Worm (Caenorhabditis elegans) whole organism, L4 larva: ENCODE data around the gene atgl-1.
A peak's percentile ranks its signal among the peaks of the same experiment; 100 is the strongest.

Experiments used
- F10B5.3 ChIP-seq: sonication (generic microtip); optimal IDR thresholded peaks from 2 replicates; lab custom pipeline; 2016; ENCODE audit warnings: mild to moderate bottlenecking, missing genetic modification characterization, missing compliant biosample characterization
- F26F4.8 ChIP-seq: fragments of 200-800 bp; sonication (Bioruptor generic); conservative IDR thresholded peaks from 2 replicates; pipeline ENCODE4 v1.3.6; 2022; ENCODE audit warnings: missing genetic modification characterization, missing compliant biosample characterization
- T20F7.1 ChIP-seq: fragments of 200-800 bp; sonication (Bioruptor generic); optimal IDR thresholded peaks from 2 replicates; lab custom pipeline; 2018; ENCODE audit warnings: mild to moderate bottlenecking, missing genetic modification characterization, missing compliant biosample characterization
- T26A8.4 ChIP-seq: fragments of 200-800 bp; sonication (Bioruptor generic); IDR thresholded peaks from 2 replicates; pipeline ENCODE4 v1.3.6; 2022; ENCODE audit warnings: missing genetic modification characterization, missing compliant biosample characterization
- Y5F2A.4 ChIP-seq: fragments of 200-800 bp; sonication (Bioruptor generic); optimal IDR thresholded peaks from 2 replicates; lab custom pipeline; 2018; ENCODE audit warnings: mild to moderate bottlenecking, missing genetic modification characterization, missing compliant biosample characterization
- attf-4 ChIP-seq: sonication (generic microtip); optimal IDR thresholded peaks from 3 replicates; lab custom pipeline; 2017; ENCODE audit warnings: missing biosample characterization, missing genetic modification characterization
- ceh-32 ChIP-seq: sonication (generic microtip); optimal IDR thresholded peaks from 2 replicates; lab custom pipeline; 2016; ENCODE audit warnings: mild to moderate bottlenecking, missing genetic modification characterization, missing compliant biosample characterization; ENCODE audit not compliant: poor library complexity
- ceh-44 ChIP-seq: fragments of 200-800 bp; sonication (Bioruptor generic); IDR thresholded peaks from 2 replicates; pipeline ENCODE4 v1.3.6; 2022; ENCODE audit warnings: missing genetic modification reagents, missing genetic modification characterization, missing compliant biosample characterization
- ceh-62 ChIP-seq: sonication (generic microtip); optimal IDR thresholded peaks from 2 replicates; lab custom pipeline; 2017; ENCODE audit warnings: missing biosample characterization, missing genetic modification characterization
- ces-1 ChIP-seq: fragments of 150-350 bp; sonication (generic microtip); optimal IDR thresholded peaks from 4 replicates; lab custom pipeline; 2014; ENCODE audit warnings: missing biosample characterization, missing genetic modification reagents, missing genetic modification characterization
- daf-16 ChIP-seq, 3 experiments: sonication (generic microtip); optimal IDR thresholded peaks; 2 replicates each; lab custom pipeline; 2016 to 2017; ENCODE audit warnings: missing genetic modification characterization in 3 of 3, missing genetic modification reagents in 3 of 3, mild to moderate bottlenecking in 2 of 3, missing compliant biosample characterization in 2 of 3, missing biosample characterization in 1 of 3, moderate library complexity in 1 of 3
- daf-19 ChIP-seq: fragments of 200-800 bp; sonication (Bioruptor generic); conservative IDR thresholded peaks from 2 replicates; pipeline ENCODE4 v1.3.6; 2022; ENCODE audit warnings: missing genetic modification characterization, missing compliant biosample characterization
- daf-8 ChIP-seq: fragments of 200-800 bp; sonication (Bioruptor generic); IDR thresholded peaks from 2 replicates; pipeline ENCODE4 v1.3.6; 2022; ENCODE audit warnings: missing genetic modification characterization, missing compliant biosample characterization
- dmd-6 ChIP-seq: fragments of 200-800 bp; sonication (Bioruptor generic); IDR thresholded peaks from 2 replicates; pipeline ENCODE4 v1.3.6; 2022; ENCODE audit warnings: missing genetic modification reagents, missing genetic modification characterization, missing compliant biosample characterization
- dve-1 ChIP-seq: sonication (generic microtip); optimal IDR thresholded peaks from 2 replicates; lab custom pipeline; 2017; ENCODE audit warnings: antibody characterized with exemption, mild to moderate bottlenecking, missing genetic modification characterization, missing compliant biosample characterization; ENCODE audit not compliant: insufficient read depth
- hif-1 ChIP-seq, 2 experiments: sonication (generic microtip); optimal IDR thresholded peaks; 2 replicates each; lab custom pipeline; 2016 to 2017; ENCODE audit warnings: missing compliant biosample characterization in 2 of 2, missing genetic modification characterization in 2 of 2, missing genetic modification reagents in 2 of 2, missing genotype in 2 of 2, mild to moderate bottlenecking in 1 of 2
- hlh-11 ChIP-seq: fragments of 200-800 bp; sonication (Bioruptor generic); optimal IDR thresholded peaks from 2 replicates; lab custom pipeline; 2018; ENCODE audit warnings: mild to moderate bottlenecking, missing genetic modification characterization, missing compliant biosample characterization
- hlh-30 ChIP-seq: sonication (generic microtip); optimal IDR thresholded peaks from 2 replicates; lab custom pipeline; 2017; ENCODE audit warnings: antibody characterized with exemption, mild to moderate bottlenecking, missing genetic modification characterization, missing compliant biosample characterization; ENCODE audit not compliant: insufficient read depth
- hmg-1.1 ChIP-seq: fragments of 200-800 bp; sonication (Bioruptor generic); IDR thresholded peaks from 2 replicates; pipeline ENCODE4 v1.3.6; 2022; ENCODE audit warnings: missing genetic modification reagents, missing genetic modification characterization, missing compliant biosample characterization
- lim-7 ChIP-seq: fragments of 200-800 bp; sonication (Bioruptor generic); IDR thresholded peaks from 2 replicates; pipeline ENCODE4 v1.3.6; 2022; ENCODE audit warnings: missing genetic modification characterization, missing compliant biosample characterization
- lin-1 ChIP-seq: fragments of 200-800 bp; sonication (Bioruptor generic); IDR thresholded peaks from 2 replicates; pipeline ENCODE4 v1.3.6; 2022; ENCODE audit warnings: missing genetic modification reagents, missing genetic modification characterization, missing compliant biosample characterization
- madf-5 ChIP-seq, 2 experiments: fragments of 200-800 bp; sonication (Bioruptor generic); IDR thresholded peaks; 2 replicates each; pipeline ENCODE4 v1.3.6; 2022; ENCODE audit warnings: missing compliant biosample characterization in 2 of 2, missing genetic modification characterization in 2 of 2
- mdl-1 ChIP-seq, 2 experiments: fragments of 150-350 bp in 1 of 2; sonication (generic microtip) in 1 of 2; optimal IDR thresholded peaks; 2 replicates each; lab custom pipeline; 2014 to 2017; ENCODE audit warnings: missing biosample characterization in 2 of 2, missing genetic modification characterization in 2 of 2
- mdt-29 ChIP-seq: fragments of 200-800 bp; sonication (Bioruptor generic); IDR thresholded peaks from 2 replicates; pipeline ENCODE4 v1.3.6; 2022; ENCODE audit warnings: missing genetic modification reagents, missing genetic modification characterization, missing compliant biosample characterization
- mep-1 ChIP-seq: fragments of 150-350 bp; sonication (generic microtip); optimal IDR thresholded peaks from 3 replicates; lab custom pipeline; 2014; ENCODE audit warnings: missing biosample characterization, missing genetic modification characterization
- mxl-2 ChIP-seq: fragments of 200-800 bp; sonication (Bioruptor generic); conservative IDR thresholded peaks from 2 replicates; pipeline ENCODE4 v1.3.6; 2022; ENCODE audit warnings: missing genetic modification reagents, missing genetic modification characterization, missing compliant biosample characterization
- mxl-3 ChIP-seq: fragments of 200-800 bp; sonication (Bioruptor generic); optimal IDR thresholded peaks from 2 replicates; lab custom pipeline; 2018; ENCODE audit warnings: mild to moderate bottlenecking, missing genetic modification characterization, missing compliant biosample characterization
- nhr-102 ChIP-seq: sonication (generic microtip); optimal IDR thresholded peaks from 2 replicates; lab custom pipeline; 2016; ENCODE audit warnings: mild to moderate bottlenecking, missing genetic modification characterization, moderate library complexity, missing compliant biosample characterization
- nhr-237 ChIP-seq: sonication (generic microtip); optimal IDR thresholded peaks from 2 replicates; lab custom pipeline; 2017; ENCODE audit warnings: missing biosample characterization, missing genetic modification characterization
- nhr-25 ChIP-seq: sonication (generic microtip); optimal IDR thresholded peaks from 2 replicates; lab custom pipeline; 2017; ENCODE audit warnings: missing genetic modification characterization, mild to moderate bottlenecking, missing compliant biosample characterization, antibody characterized with exemption, moderate library complexity, borderline replicate concordance; ENCODE audit not compliant: insufficient read depth
- nhr-28 ChIP-seq: fragments of 150-350 bp; optimal IDR thresholded peaks from 2 replicates; lab custom pipeline; 2014; ENCODE audit warnings: missing biosample characterization, missing genetic modification characterization
- nhr-41 ChIP-seq: fragments of 200-800 bp; sonication (Bioruptor generic); IDR thresholded peaks from 2 replicates; pipeline ENCODE4 v1.3.6; 2022; ENCODE audit warnings: missing genetic modification reagents, missing genetic modification characterization, missing compliant biosample characterization
- nhr-6 ChIP-seq: fragments of 150-350 bp; optimal IDR thresholded peaks from 2 replicates; lab custom pipeline; 2014; ENCODE audit warnings: missing biosample characterization, missing genetic modification characterization
- nhr-77 ChIP-seq: fragments of 150-350 bp; optimal IDR thresholded peaks from 2 replicates; lab custom pipeline; 2014; ENCODE audit warnings: missing biosample characterization, missing genetic modification characterization
- php-3 ChIP-seq: fragments of 200-800 bp; sonication (Bioruptor generic); IDR thresholded peaks from 2 replicates; pipeline ENCODE4 v1.3.6; 2022; ENCODE audit warnings: missing genetic modification reagents, missing genetic modification characterization, missing compliant biosample characterization
- saeg-2 ChIP-seq: fragments of 200-800 bp; sonication (Bioruptor generic); IDR thresholded peaks from 2 replicates; pipeline ENCODE4 v1.3.6; 2022; ENCODE audit warnings: missing genetic modification reagents, missing genetic modification characterization, missing compliant biosample characterization
- sdz-12 ChIP-seq: fragments of 200-800 bp; sonication (Bioruptor generic); optimal IDR thresholded peaks from 2 replicates; lab custom pipeline; 2018; ENCODE audit warnings: mild to moderate bottlenecking, missing genetic modification characterization, missing compliant biosample characterization
- spr-3 ChIP-seq: fragments of 200-800 bp; sonication (Bioruptor generic); optimal IDR thresholded peaks from 2 replicates; lab custom pipeline; 2018; ENCODE audit warnings: mild to moderate bottlenecking, missing genetic modification characterization, missing compliant biosample characterization
- tra-1 ChIP-seq: fragments of 200-800 bp; sonication (Bioruptor generic); IDR thresholded peaks from 2 replicates; pipeline ENCODE4 v1.3.6; 2022; ENCODE audit warnings: missing genetic modification reagents, missing genetic modification characterization, missing compliant biosample characterization
- unc-130 ChIP-seq: sonication (generic microtip); optimal IDR thresholded peaks from 2 replicates; lab custom pipeline; 2016; ENCODE audit warnings: missing genetic modification reagents, missing genetic modification characterization, missing compliant biosample characterization
- unc-62 ChIP-seq, 3 experiments: fragments of 150-350 bp in 1 of 3; sonication (generic microtip); optimal IDR thresholded peaks in 2 of 3; peaks in 1 of 3; 1 replicate in 1 of 3; 2 replicates in 2 of 3; lab custom pipeline; 2014 to 2017; ENCODE audit warnings: missing biosample characterization in 3 of 3, missing genetic modification characterization in 3 of 3, missing genetic modification reagents in 3 of 3, missing genotype in 1 of 3
- zip-11 ChIP-seq: fragments of 200-800 bp; sonication (Bioruptor generic); IDR thresholded peaks from 2 replicates; pipeline ENCODE4 v1.3.6; 2022; ENCODE audit warnings: missing genetic modification characterization, missing compliant biosample characterization
- ztf-11 ChIP-seq: fragments of 150-350 bp; optimal IDR thresholded peaks from 2 replicates; lab custom pipeline; 2014; ENCODE audit warnings: missing biosample characterization, missing genetic modification characterization

Gene atgl-1

DNA sequence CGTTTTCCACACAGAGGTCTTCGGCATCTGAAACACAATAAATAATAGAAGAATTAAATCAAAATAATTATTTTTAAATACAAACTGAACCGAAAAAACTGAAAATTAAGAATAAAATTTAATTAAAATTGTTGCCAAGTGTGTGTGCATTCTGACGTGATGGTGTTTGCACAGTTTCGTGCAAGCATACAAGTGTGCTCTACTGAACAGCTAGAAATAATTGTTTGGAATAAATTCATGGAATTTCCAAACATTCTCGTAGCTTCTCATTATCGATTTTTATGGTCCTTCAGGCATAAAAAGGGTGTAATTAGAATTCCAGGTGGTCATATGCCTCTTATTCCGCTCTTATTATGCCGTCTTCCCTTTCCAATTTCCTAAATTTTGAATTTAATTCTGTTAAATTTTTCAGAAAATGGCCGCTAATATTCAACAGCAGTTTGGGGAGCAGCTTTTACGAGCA lies 12.5 kb upstream of the atgl-1 start, which contains the start of the genes mrps-17 and txdc-9 (continued):
- TF ChIP-seq daf-16 (GFP tag; optimal IDR thresholded peaks at IDR 0.05; lab: Kevin White, UChicago): no peak
- no peak for TF ChIP-seq daf-16 (tag; optimal IDR thresholded peaks at IDR 0.05; lab: Kevin White, UChicago)
- TF ChIP-seq T26A8.4 (GFP tag; lab: Robert Waterston, UW): no peak
- peak; percentile 52 for TF ChIP-seq nhr-28 (tag; lab: Kevin White, UChicago)
- no peak for TF ChIP-seq madf-5 (GFP tag; IDR thresholded peaks at IDR 0.05; lab: Robert Waterston, UW)
- no peak for TF ChIP-seq ztf-11 (tag; lab: Kevin White, UChicago)
- TF ChIP-seq mep-1 (tag; lab: Kevin White, UChicago): no peak
- no peak for TF ChIP-seq F26F4.8 (GFP tag; lab: Robert Waterston, UW)
- no peak for TF ChIP-seq mdt-29 (GFP tag; lab: Robert Waterston, UW)
- TF ChIP-seq, all 104 proteins: peak for 19

DNA sequence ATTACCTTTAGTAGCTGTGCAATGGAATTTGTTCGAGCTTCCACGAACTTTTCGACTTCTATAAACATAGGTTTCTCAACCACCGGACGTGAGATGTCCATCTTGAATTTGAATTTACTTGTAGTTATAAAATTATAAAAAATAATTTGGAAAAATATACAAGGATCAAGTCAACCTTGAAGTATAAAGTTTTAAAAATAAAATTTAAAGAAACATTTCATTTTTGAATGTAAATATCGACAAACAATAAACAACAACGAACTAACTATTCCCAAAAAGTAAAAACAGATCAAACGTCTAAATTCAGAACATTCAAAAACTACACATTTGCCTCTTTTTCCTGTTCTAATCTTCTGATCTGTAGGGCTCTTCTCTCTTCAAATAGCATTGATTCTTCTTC lies 11.6 kb upstream of the atgl-1 start, which contains the start of gene popl-1:
TSS of gene popl-1 (minus strand) at position 101 of the 400 bp plus-strand sequence.
- no peak for TF ChIP-seq hlh-30 (tag; lab: Kevin White, UChicago)
- no peak for TF ChIP-seq unc-130
- no peak for TF ChIP-seq T26A8.4 (GFP tag; lab: Robert Waterston, UW)
- no peak for TF ChIP-seq tra-1 (GFP tag; lab: Robert Waterston, UW)
- TF ChIP-seq mxl-2 (GFP tag; lab: Robert Waterston, UW): no peak
- TF ChIP-seq daf-19 (GFP tag; lab: Robert Waterston, UW): no peak
- TF ChIP-seq hif-1 (tag; optimal IDR thresholded peaks at IDR 0.05; lab: Kevin White, UChicago): no peak
- no peak for TF ChIP-seq mxl-3 (GFP tag; lab: Kevin White, UChicago)
- TF ChIP-seq nhr-102 (tag; lab: Kevin White, UChicago): no peak
- no peak for TF ChIP-seq ztf-11 (tag; lab: Kevin White, UChicago)
- TF ChIP-seq daf-8 (GFP tag; lab: Robert Waterston, UW): no peak
- no peak for TF ChIP-seq nhr-41 (GFP tag; lab: Robert Waterston, UW)

DNA sequence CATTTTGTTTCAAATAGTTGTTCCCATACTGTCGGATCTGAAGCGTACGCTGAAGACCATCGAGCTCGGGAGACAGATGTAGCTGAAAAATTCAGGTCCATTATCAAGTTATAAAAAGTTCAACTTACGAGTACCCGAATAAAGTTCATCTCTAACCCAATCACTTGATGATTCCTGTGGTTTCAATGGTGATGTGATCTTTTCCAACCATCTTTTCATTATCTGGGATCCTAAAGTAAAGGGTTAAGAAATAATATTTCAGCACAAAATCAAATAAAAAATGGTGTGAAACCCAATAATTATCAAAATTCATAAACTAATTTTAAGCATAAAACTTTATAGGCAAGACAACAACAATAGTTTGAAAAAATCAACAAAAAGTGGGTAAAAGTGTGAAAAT lies 7.9 kb upstream of the atgl-1 start, which contains the start of gene C05D11.8:
TSS of gene C05D11.8 (minus strand) at position 101 of the 400 bp plus-strand sequence.
- TF ChIP-seq daf-8 (GFP tag; lab: Robert Waterston, UW): no peak
- TF ChIP-seq mxl-2 (GFP tag; lab: Robert Waterston, UW): no peak
- TF ChIP-seq ceh-62: no peak
- no peak for TF ChIP-seq hmg-1.1 (GFP tag; lab: Robert Waterston, UW)
- TF ChIP-seq lim-7: no peak
- TF ChIP-seq nhr-77: no peak
- TF ChIP-seq sdz-12: no peak
- no peak for TF ChIP-seq daf-19 (GFP tag; lab: Robert Waterston, UW)
- no peak for TF ChIP-seq zip-11
- no peak for TF ChIP-seq ceh-44 (GFP tag; lab: Robert Waterston, UW)
- TF ChIP-seq ceh-32 (tag; lab: Kevin White, UChicago): no peak
- no peak for TF ChIP-seq nhr-237 (tag; lab: Kevin White, UChicago)
- no peak for TF ChIP-seq F10B5.3
- TF ChIP-seq saeg-2 (GFP tag; lab: Robert Waterston, UW): no peak
- TF ChIP-seq nhr-6 (tag; lab: Kevin White, UChicago): no peak
- no peak for TF ChIP-seq nhr-25
- no peak for TF ChIP-seq attf-4 (tag; lab: Kevin White, UChicago)
- TF ChIP-seq dmd-6: no peak
- no peak for TF ChIP-seq lin-1 (GFP tag; lab: Robert Waterston, UW)

DNA sequence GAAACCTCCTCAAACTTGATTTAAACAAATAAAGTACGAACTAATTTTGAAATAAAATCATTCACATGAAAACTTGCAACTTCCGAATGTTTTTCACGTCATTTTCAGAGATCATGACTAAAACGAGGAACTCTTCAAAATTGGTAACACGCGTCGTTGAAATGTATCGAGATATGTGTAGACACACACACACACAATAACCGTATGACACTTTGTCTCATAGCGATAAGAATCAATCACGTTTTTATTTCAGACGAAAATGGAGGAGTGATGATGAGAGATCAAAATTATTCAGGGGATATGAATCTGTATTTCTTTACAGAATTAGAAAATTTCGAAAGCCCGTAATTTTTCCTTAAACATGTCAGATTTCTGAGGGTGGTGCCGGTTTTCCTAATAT lies 3.5 kb upstream of the atgl-1 start:
- TF ChIP-seq nhr-28 (tag; lab: Kevin White, UChicago): peak; percentile 73
- peak; percentile 5 for TF ChIP-seq mep-1 (tag; lab: Kevin White, UChicago)
- TF ChIP-seq php-3 (GFP tag; lab: Robert Waterston, UW): peak; percentile 19; the same call in 1 of the 2 replicates
- no peak for TF ChIP-seq ces-1 (GFP tag; lab: Kevin White, UChicago)
- 0 out of 2 replicates have a peak, but pooled peaks have one; percentile 24 for TF ChIP-seq mdt-29 (GFP tag; lab: Robert Waterston, UW)
- TF ChIP-seq nhr-77: peak; percentile 4
- peak; percentile 40 for TF ChIP-seq hlh-11 (tag; lab: Kevin White, UChicago)
- no peak for TF ChIP-seq lim-7
- peak in 1 of 2 experiments; percentile 30 for TF ChIP-seq mdl-1 (tag; optimal IDR thresholded peaks at IDR 0.05; lab: Kevin White, UChicago)
- peak; percentile 59 for TF ChIP-seq T20F7.1
- peak; percentile 59 for TF ChIP-seq dve-1 (tag; lab: Kevin White, UChicago)
- no peak for TF ChIP-seq spr-3 (GFP tag; lab: Kevin White, UChicago)
- TF ChIP-seq unc-62 (GFP tag; optimal IDR thresholded peaks at IDR 0.05 in 1 of 2; lab: Kevin White, UChicago): peak in 1 of 2 experiments; percentile 94
- no peak for TF ChIP-seq unc-62 (tag; optimal IDR thresholded peaks at IDR 0.05; lab: Kevin White, UChicago)
- no peak for TF ChIP-seq Y5F2A.4 (GFP tag; lab: Kevin White, UChicago)
- peak; percentile 73 for TF ChIP-seq dmd-6
